Fruit fly (Drosophila melanogaster) whole organism, embryonic: ENCODE measurements around the gene CG16710.

Source experiments
- CG10462 ChIP-seq: fragments of 200-800 bp; sonication (Bioruptor generic); optimal IDR thresholded peaks from 2 replicates; lab custom pipeline; 2016; ENCODE audit warnings: missing biosample characterization, missing genetic modification characterization
- CG12391 ChIP-seq: fragments of 200-800 bp; sonication (Bioruptor generic); optimal IDR thresholded peaks from 3 replicates; lab custom pipeline; 2018; ENCODE audit warnings: missing biosample characterization, mild to moderate bottlenecking, missing genetic modification characterization, moderate library complexity
- CG17359 ChIP-seq: fragments of 200-800 bp; sonication (Bioruptor generic); optimal IDR thresholded peaks from 3 replicates; lab custom pipeline; 2018; ENCODE audit warnings: missing biosample characterization, mild to moderate bottlenecking, missing genetic modification characterization, moderate library complexity
- CG4282 ChIP-seq: fragments of 200-800 bp; sonication (Bioruptor generic); optimal IDR thresholded peaks from 2 replicates; lab custom pipeline; 2016; ENCODE audit warnings: missing biosample characterization, missing genetic modification characterization
- CG6689 ChIP-seq: fragments of 200-800 bp; sonication (Bioruptor generic); IDR thresholded peaks from 2 replicates; pipeline ENCODE4 v1.3.6; 2022; ENCODE audit warnings: missing biosample characterization, missing genetic modification characterization
- Dfd ChIP-seq, 2 experiments: fragments of >200 bp; optimal IDR thresholded peaks; 2 replicates each; lab custom pipeline; 2017; ENCODE audit warnings: missing biosample characterization in 2 of 2, missing genetic modification characterization in 2 of 2
- Kr ChIP-seq: fragments of 200-800 bp; sonication (Bioruptor generic); optimal IDR thresholded peaks from 2 replicates; lab custom pipeline; 2017; ENCODE audit warnings: missing biosample characterization, mild to moderate bottlenecking, missing genetic modification characterization
- kni ChIP-seq: fragments of 200-800 bp; sonication (Bioruptor generic); optimal IDR thresholded peaks from 3 replicates; lab custom pipeline; 2017; ENCODE audit warnings: mild to moderate bottlenecking, missing biosample characterization, missing genetic modification reagents, missing genetic modification characterization
- lmd ChIP-seq: fragments of 200-800 bp; sonication (Bioruptor generic); IDR thresholded peaks from 2 replicates; pipeline ENCODE4 v1.3.6; 2022; ENCODE audit warnings: missing biosample characterization, missing genetic modification characterization
- ssp ChIP-seq: fragments of 200-800 bp; sonication (Bioruptor generic); IDR thresholded peaks from 2 replicates; pipeline ENCODE4 v1.3.6; 2022; ENCODE audit warnings: missing biosample characterization, missing genetic modification characterization
- ttk ChIP-seq: fragments of 200-800 bp; sonication (Bioruptor generic); IDR thresholded peaks from 2 replicates; pipeline ENCODE4 v2.1.2; 2022; ENCODE audit warnings: missing biosample characterization, missing genetic modification characterization

dm6 chr3R:23679911-23680336, 2.4 kb upstream of the CG16710 start, which contains the start of gene eIF3d1:
- TF ChIP-seq kni (GFP tag; lab: Kevin White, UChicago) (peak; percentile 90), Kr (GFP tag; lab: Kevin White, UChicago) (no peak), CG4282 (GFP tag; lab: Kevin White, UChicago) (no peak), lmd (GFP tag; lab: Robert Waterston, UW) (no peak), ttk (GFP tag; lab: Robert Waterston, UW) (no peak), ssp (GFP tag; lab: Robert Waterston, UW) (no peak), CG6689 (no peak), CG12391 (tag; lab: Kevin White, UChicago) (peak; percentile 38), Dfd (GFP tag; optimal IDR thresholded peaks at IDR 0.05; lab: Kevin White, UChicago) (no peak), CG10462 (GFP tag; lab: Kevin White, UChicago) (no peak), CG17359 (tag; lab: Kevin White, UChicago) (no peak)
